Fruit fly (Drosophila melanogaster) whole organism, adult: Measurements from ENCODE around the gene CG31869.

Experiments used
- CG11617 ChIP-seq: fragments of 200-800 bp; sonication (Bioruptor generic); optimal IDR thresholded peaks from 2 replicates; lab custom pipeline; 2017; ENCODE audit warnings: mild to moderate bottlenecking, missing biosample characterization, missing genetic modification reagents, missing genetic modification characterization
- Hr96 ChIP-seq: fragments of 200-800 bp; sonication (Bioruptor generic); optimal IDR thresholded peaks from 2 replicates; lab custom pipeline; 2016; ENCODE audit warnings: missing biosample characterization, missing genetic modification characterization
- ovo ChIP-seq: fragments of 200-800 bp; sonication (Bioruptor generic); optimal IDR thresholded peaks from 2 replicates; lab custom pipeline; 2016; ENCODE audit warnings: missing biosample characterization, missing genetic modification characterization
- tj ChIP-seq: fragments of 200-800 bp; sonication (Bioruptor generic); optimal IDR thresholded peaks from 3 replicates; lab custom pipeline; 2017; ENCODE audit warnings: missing biosample characterization, mild to moderate bottlenecking, missing genetic modification characterization, moderate library complexity

DNA sequence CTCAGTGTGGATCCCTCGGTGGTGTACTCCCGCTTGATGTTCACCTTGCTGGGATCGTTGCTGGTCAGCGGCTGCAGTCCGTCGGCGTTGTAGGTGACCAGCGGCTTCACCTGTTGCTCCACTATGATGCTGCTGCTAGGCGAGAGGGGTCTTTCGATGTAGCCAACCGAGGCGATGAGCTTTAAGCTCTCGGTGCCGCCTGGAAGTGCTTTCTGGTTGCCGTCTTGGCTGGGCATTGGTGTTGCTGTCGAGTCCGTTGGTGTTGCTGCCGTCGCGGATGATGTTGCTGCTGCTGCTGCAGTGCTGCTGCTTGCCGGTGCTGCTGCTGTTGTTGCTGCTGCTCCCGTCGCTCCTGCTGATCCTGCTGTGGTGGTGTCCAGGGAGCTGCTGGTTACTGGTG lies 26.9 kb downstream of the CG31869 start:
- TF ChIP-seq ovo (GFP tag; lab: Kevin White, UChicago) (no peak), CG11617 (no peak), tj (GFP tag; lab: Kevin White, UChicago) (no peak), Hr96 (no peak)
